Worm (Caenorhabditis elegans) whole organism, mixed stage, embryonic: ENCODE data around the gene Y69H2.7.

Source experiments
- bed-3 ChIP-seq: fragments of 200-800 bp; sonication (Bioruptor generic); optimal IDR thresholded peaks from 3 replicates; lab custom pipeline; 2018; ENCODE audit warnings: mild to moderate bottlenecking, missing genetic modification characterization, moderate library complexity, missing compliant biosample characterization
- blmp-1 ChIP-seq: fragments of 150-350 bp; optimal IDR thresholded peaks from 2 replicates; lab custom pipeline; 2014; ENCODE audit warnings: missing biosample characterization, missing genetic modification characterization
- ceh-43 ChIP-seq: fragments of 200-800 bp; sonication (Bioruptor generic); optimal IDR thresholded peaks from 2 replicates; lab custom pipeline; 2018; ENCODE audit warnings: mild to moderate bottlenecking, missing genetic modification characterization, moderate library complexity, missing compliant biosample characterization
- ceh-83 ChIP-seq: fragments of 200-800 bp; sonication (Bioruptor generic); optimal IDR thresholded peaks from 2 replicates; lab custom pipeline; 2018; ENCODE audit warnings: mild to moderate bottlenecking, missing genetic modification characterization, missing compliant biosample characterization
- ces-1 ChIP-seq: fragments of 150-350 bp; optimal IDR thresholded peaks from 2 replicates; lab custom pipeline; 2014; ENCODE audit warnings: missing biosample characterization, missing genetic modification reagents, missing genetic modification characterization
- drap-1 ChIP-seq: fragments of 200-800 bp; sonication (Bioruptor generic); optimal IDR thresholded peaks from 3 replicates; lab custom pipeline; 2018; ENCODE audit warnings: mild to moderate bottlenecking, missing genetic modification characterization, missing compliant biosample characterization
- elt-1 ChIP-seq: sonication (generic microtip); optimal IDR thresholded peaks from 2 replicates; lab custom pipeline; 2017; ENCODE audit warnings: missing genetic modification characterization, mild to moderate bottlenecking, missing compliant biosample characterization, antibody characterized with exemption, moderate library complexity, borderline replicate concordance; ENCODE audit not compliant: insufficient read depth
- flh-1 ChIP-seq: fragments of 200-800 bp; sonication (Bioruptor generic); optimal IDR thresholded peaks from 2 replicates; lab custom pipeline; 2018; ENCODE audit warnings: mild to moderate bottlenecking, missing genetic modification characterization, moderate library complexity, missing compliant biosample characterization
- ham-2 ChIP-seq: fragments of 200-800 bp; sonication (Bioruptor generic); optimal IDR thresholded peaks from 2 replicates; lab custom pipeline; 2018; ENCODE audit warnings: mild to moderate bottlenecking, missing genetic modification characterization, missing compliant biosample characterization
- hlh-1 ChIP-seq: fragments of 150-350 bp; optimal IDR thresholded peaks from 2 replicates; lab custom pipeline; 2014; ENCODE audit warnings: missing biosample characterization, missing genetic modification reagents, missing genetic modification characterization
- lin-13 ChIP-seq: fragments of 150-350 bp; optimal IDR thresholded peaks from 2 replicates; lab custom pipeline; 2014; ENCODE audit warnings: missing biosample characterization, missing genetic modification characterization
- lin-32 ChIP-seq: fragments of 200-800 bp; sonication (Bioruptor generic); optimal IDR thresholded peaks from 2 replicates; lab custom pipeline; 2018; ENCODE audit warnings: mild to moderate bottlenecking, missing genetic modification characterization, missing compliant biosample characterization
- mab-5 ChIP-seq: fragments of 150-350 bp; optimal IDR thresholded peaks from 2 replicates; lab custom pipeline; 2014; ENCODE audit warnings: missing biosample characterization, missing genetic modification characterization
- mls-2 ChIP-seq: sonication (generic microtip); optimal IDR thresholded peaks from 2 replicates; lab custom pipeline; 2016; ENCODE audit warnings: mild to moderate bottlenecking, missing genetic modification characterization, moderate library complexity, missing compliant biosample characterization
- nhr-12 ChIP-seq: fragments of 150-350 bp; optimal IDR thresholded peaks from 2 replicates; lab custom pipeline; 2014; ENCODE audit warnings: missing biosample characterization, missing genetic modification characterization
- nhr-2 ChIP-seq: fragments of 150-350 bp; optimal IDR thresholded peaks from 2 replicates; lab custom pipeline; 2014; ENCODE audit warnings: missing biosample characterization, missing genetic modification characterization
- nhr-237 ChIP-seq: fragments of 150-350 bp; optimal IDR thresholded peaks from 2 replicates; lab custom pipeline; 2014; ENCODE audit warnings: missing biosample characterization, missing genetic modification characterization
- nhr-28 ChIP-seq: fragments of 150-350 bp; optimal IDR thresholded peaks from 2 replicates; lab custom pipeline; 2014; ENCODE audit warnings: missing biosample characterization, missing genetic modification characterization
- nhr-76 ChIP-seq: sonication (generic microtip); optimal IDR thresholded peaks from 2 replicates; lab custom pipeline; 2017; ENCODE audit warnings: missing biosample characterization, missing genetic modification characterization
- sem-2 ChIP-seq: fragments of 200-800 bp; sonication (Bioruptor generic); optimal IDR thresholded peaks from 2 replicates; lab custom pipeline; 2018; ENCODE audit warnings: mild to moderate bottlenecking, missing genetic modification characterization, missing compliant biosample characterization
- snpc-4 ChIP-seq: fragments of 150-350 bp; optimal IDR thresholded peaks from 2 replicates; lab custom pipeline; 2014; ENCODE audit warnings: missing biosample characterization, missing genetic modification characterization
- tbx-8 ChIP-seq: fragments of 200-800 bp; sonication (Bioruptor generic); optimal IDR thresholded peaks from 2 replicates; lab custom pipeline; 2018; ENCODE audit warnings: mild to moderate bottlenecking, missing genetic modification characterization, moderate library complexity, missing compliant biosample characterization
- unc-120 ChIP-seq: sonication (generic microtip); optimal IDR thresholded peaks from 2 replicates; lab custom pipeline; 2017; ENCODE audit warnings: missing genetic modification characterization, missing compliant biosample characterization; ENCODE audit not compliant: poor library complexity, severe bottlenecking
- unc-39 ChIP-seq: fragments of 150-350 bp; optimal IDR thresholded peaks from 2 replicates; lab custom pipeline; 2014; ENCODE audit warnings: missing biosample characterization, missing genetic modification characterization
- unc-62 ChIP-seq: fragments of 150-350 bp; optimal IDR thresholded peaks from 2 replicates; lab custom pipeline; 2014; ENCODE audit warnings: missing biosample characterization, missing genetic modification reagents, missing genetic modification characterization
- zip-8 ChIP-seq: fragments of 150-350 bp; optimal IDR thresholded peaks from 2 replicates; lab custom pipeline; 2014; ENCODE audit warnings: missing biosample characterization, missing genetic modification characterization
- ztf-11 ChIP-seq: fragments of 150-350 bp; optimal IDR thresholded peaks from 2 replicates; lab custom pipeline; 2014; ENCODE audit warnings: missing biosample characterization, missing genetic modification characterization

Y69H2.7 gene

DNA sequence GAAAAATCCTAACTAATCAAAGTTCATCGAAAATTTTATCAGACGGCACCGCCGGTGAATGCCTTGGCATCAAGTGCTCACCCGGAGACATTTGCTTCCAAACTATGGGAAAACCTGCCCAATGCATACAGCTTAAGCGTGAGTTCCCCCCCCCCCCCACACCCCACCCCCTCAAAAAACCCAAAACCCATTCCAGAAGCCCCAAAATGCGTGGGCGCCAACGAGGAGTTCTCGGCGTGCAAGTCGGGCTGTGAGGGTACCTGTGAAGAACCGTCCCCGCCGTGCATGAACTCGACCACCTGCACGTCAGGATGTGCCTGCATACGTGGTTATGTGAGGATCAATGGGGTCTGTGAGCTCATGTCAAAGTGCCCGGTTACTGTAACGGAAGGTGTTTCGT is 15.4 kb upstream of the Y69H2.7 start:
- TF ChIP-seq drap-1 (GFP tag; lab: Kevin White, UChicago) (peak; percentile 52), nhr-12 (tag; lab: Kevin White, UChicago) (no peak)

DNA sequence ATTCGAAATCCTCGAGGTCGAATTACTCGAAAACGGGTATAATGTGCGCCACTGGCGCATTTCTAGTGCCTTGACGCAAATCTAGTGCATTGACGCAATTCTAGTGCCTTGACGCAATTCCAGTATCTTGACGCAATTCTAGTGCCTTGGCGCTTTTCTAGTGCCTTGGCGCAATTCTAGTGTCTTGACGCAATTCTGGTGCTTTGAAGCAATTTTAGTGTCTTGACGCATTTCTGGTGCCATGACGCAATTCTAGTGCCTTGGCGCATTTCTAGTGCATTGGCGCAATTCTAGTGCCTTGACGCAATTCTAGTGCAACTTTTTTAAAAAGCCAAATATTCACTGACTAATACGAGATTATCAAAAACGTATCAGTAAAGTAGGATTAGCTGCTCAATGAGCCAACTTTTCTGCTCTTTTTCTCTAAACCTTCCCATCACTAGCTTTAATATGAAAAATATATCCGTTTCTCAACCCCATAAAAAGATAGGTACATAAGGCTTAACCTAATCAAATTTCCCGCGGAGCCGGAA is 5.3 kb upstream of the Y69H2.7 start, which contains the start of gene Y69H2.17:
Gene Y69H2.17, plus strand, starts transcription at position 483 of the 533 bp plus-strand sequence.
- TF ChIP-seq tbx-8 (GFP tag; lab: Kevin White, UChicago) (no peak), snpc-4 (no peak), ces-1 (GFP tag; lab: Kevin White, UChicago) (peak; percentile 28)

DNA sequence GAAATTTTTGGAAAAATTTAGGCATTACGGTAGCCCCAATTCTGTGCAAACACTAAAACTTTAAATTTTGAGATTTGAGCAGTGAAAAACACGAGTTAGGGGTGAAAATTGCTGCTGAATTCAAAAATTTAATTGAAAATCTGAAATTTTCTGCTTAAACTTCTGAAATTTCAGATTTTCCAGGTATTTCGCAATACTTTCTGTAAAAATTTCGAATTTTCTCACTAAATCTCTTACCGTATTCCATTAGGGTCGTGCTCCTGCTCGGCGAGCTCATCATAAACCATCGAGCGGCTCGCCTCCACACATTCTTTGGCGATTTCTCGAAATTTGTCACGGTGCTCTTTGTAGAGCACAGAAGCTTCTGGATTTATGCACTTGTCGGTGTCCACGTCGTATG is 2.4 kb upstream of the Y69H2.7 start:
- TF ChIP-seq flh-1 (GFP tag; lab: Kevin White, UChicago), result no peak
- TF ChIP-seq unc-39 (tag; lab: Kevin White, UChicago), result no peak
- no peak for TF ChIP-seq nhr-2
- no peak for TF ChIP-seq ceh-83 (GFP tag; lab: Kevin White, UChicago)

DNA sequence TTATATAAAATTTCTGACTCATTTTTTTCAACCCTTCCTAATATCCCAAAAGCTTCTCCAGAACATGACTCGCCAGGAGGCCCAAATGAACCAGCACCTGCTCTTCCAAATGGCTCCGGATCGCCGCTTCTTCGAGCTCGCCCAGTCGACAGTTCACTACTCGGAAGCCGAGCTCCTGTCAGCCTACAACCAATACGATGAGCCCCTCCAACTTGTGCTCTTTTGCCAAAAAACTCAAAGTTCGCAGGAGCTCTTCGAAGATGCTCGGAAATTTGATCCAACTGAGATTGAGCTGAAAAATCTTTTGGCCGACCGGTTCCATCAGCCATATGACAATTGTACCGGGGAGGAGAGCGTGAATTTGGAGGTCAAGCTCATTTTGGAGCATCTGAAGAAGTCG is 5.7 kb downstream of the Y69H2.7 start:
- TF ChIP-seq unc-120 (tag; lab: Kevin White, UChicago) (no peak), hlh-1 (no peak)

DNA sequence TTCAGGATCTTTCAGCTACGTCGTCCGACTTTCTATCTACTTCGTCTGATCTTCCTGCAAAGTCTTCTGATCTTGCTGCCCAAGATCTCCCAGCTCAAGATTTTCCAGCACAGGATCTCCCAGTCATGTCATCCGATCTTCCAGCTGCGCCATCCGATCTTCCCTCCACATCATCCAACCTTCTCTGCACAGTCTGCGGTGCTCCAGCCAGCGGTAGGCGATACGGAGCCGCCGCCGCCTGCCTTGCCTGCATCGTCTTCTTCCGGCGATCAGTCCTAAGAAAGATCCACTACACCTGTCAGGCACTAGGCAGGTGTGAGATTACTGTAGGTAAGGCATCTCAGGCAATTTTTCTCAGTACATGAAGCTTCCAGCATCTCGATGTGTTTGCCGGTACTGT is 9.5 kb downstream of the Y69H2.7 start, which contains the start of gene nhr-241:
Gene nhr-241, plus strand, starts transcription at position 126 of the 400 bp plus-strand sequence.
- TF ChIP-seq flh-1 (GFP tag; lab: Kevin White, UChicago), result no peak
- no peak for TF ChIP-seq nhr-76 (tag; lab: Kevin White, UChicago)
- no peak for TF ChIP-seq unc-62 (GFP tag; lab: Kevin White, UChicago)
- no peak for TF ChIP-seq ztf-11 (tag; lab: Kevin White, UChicago)
- no peak for TF ChIP-seq elt-1 (tag; lab: Kevin White, UChicago)

DNA sequence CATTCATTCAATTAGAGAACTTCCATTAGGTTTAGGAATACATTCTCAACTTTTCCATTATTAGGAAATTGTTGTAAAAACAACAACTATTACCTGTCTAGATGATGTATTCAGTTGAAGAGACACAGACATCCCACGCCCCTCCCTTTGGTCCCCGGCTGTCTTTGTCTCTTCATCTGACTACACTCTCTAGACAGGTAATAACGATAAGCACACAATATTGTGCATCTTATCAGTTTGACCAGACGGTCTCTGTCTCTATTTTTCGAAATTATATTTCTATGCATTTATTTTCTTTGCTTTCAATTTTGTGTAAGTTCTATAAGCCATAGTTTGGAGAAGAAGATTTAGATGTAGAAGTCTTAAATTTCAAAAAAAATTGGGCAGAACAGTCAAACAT is 11.5 kb downstream of the Y69H2.7 start, which contains the start of gene Y69H2.9:
Gene Y69H2.9, plus strand, starts transcription at position 233 of the 400 bp plus-strand sequence.
- no peak for TF ChIP-seq blmp-1 (tag; lab: Kevin White, UChicago)
- no peak for TF ChIP-seq nhr-28
- TF ChIP-seq drap-1 (GFP tag; lab: Kevin White, UChicago), result no peak
- no peak for TF ChIP-seq mab-5
- TF ChIP-seq nhr-12 (tag; lab: Kevin White, UChicago), result no peak
- no peak for TF ChIP-seq lin-32
- no peak for TF ChIP-seq unc-39 (tag; lab: Kevin White, UChicago)
- TF ChIP-seq lin-13 (tag; lab: Kevin White, UChicago), result no peak
- TF ChIP-seq zip-8 (tag; lab: Kevin White, UChicago), result no peak
- no peak for TF ChIP-seq ces-1 (GFP tag; lab: Kevin White, UChicago)
- TF ChIP-seq ztf-11 (tag; lab: Kevin White, UChicago), result no peak
- no peak for TF ChIP-seq sem-2 (GFP tag; lab: Kevin White, UChicago)
- TF ChIP-seq ham-2 (GFP tag; lab: Kevin White, UChicago), result no peak
- no peak for TF ChIP-seq ceh-43 (GFP tag; lab: Kevin White, UChicago)
- no peak for TF ChIP-seq bed-3 (GFP tag; lab: Kevin White, UChicago)
- TF ChIP-seq mls-2 (tag; lab: Kevin White, UChicago), result no peak
- no peak for TF ChIP-seq tbx-8 (GFP tag; lab: Kevin White, UChicago)
- no peak for TF ChIP-seq snpc-4
- TF ChIP-seq nhr-237 (tag; lab: Kevin White, UChicago), result no peak
- TF ChIP-seq, all 35 proteins: peak for 0
